Worm (Caenorhabditis elegans) whole organism, L4 larva: ENCODE results near the gene npl-4.2.

Source experiments
- F10B5.3 ChIP-seq: sonication (generic microtip); optimal IDR thresholded peaks from 2 replicates; lab custom pipeline; 2016; ENCODE audit warnings: mild to moderate bottlenecking, missing genetic modification characterization, missing compliant biosample characterization
- F49E8.2 ChIP-seq: sonication (generic microtip); optimal IDR thresholded peaks from 2 replicates; lab custom pipeline; 2016; ENCODE audit warnings: missing compliant biosample characterization, mild to moderate bottlenecking, missing genetic modification characterization, borderline replicate concordance
- T26A8.4 ChIP-seq: fragments of 200-800 bp; sonication (Bioruptor generic); IDR thresholded peaks from 2 replicates; pipeline ENCODE4 v1.3.6; 2022; ENCODE audit warnings: missing genetic modification characterization, missing compliant biosample characterization
- Y48G9A.11 ChIP-seq: fragments of 200-800 bp; sonication (Bioruptor generic); IDR thresholded peaks from 2 replicates; pipeline ENCODE4 v1.3.6; 2022; ENCODE audit warnings: missing genetic modification reagents, missing genetic modification characterization, missing compliant biosample characterization
- ceh-28 ChIP-seq: fragments of 150-350 bp; optimal IDR thresholded peaks from 2 replicates; lab custom pipeline; 2014; ENCODE audit warnings: missing biosample characterization, missing genetic modification reagents, missing genetic modification characterization
- ceh-32 ChIP-seq: sonication (generic microtip); optimal IDR thresholded peaks from 2 replicates; lab custom pipeline; 2016; ENCODE audit warnings: mild to moderate bottlenecking, missing genetic modification characterization, missing compliant biosample characterization; ENCODE audit not compliant: poor library complexity
- ceh-62 ChIP-seq: sonication (generic microtip); optimal IDR thresholded peaks from 2 replicates; lab custom pipeline; 2017; ENCODE audit warnings: missing biosample characterization, missing genetic modification characterization
- ceh-82 ChIP-seq: sonication (generic microtip); optimal IDR thresholded peaks from 2 replicates; lab custom pipeline; 2017; ENCODE audit warnings: missing biosample characterization, missing genetic modification characterization
- ces-1 ChIP-seq: fragments of 150-350 bp; sonication (generic microtip); optimal IDR thresholded peaks from 4 replicates; lab custom pipeline; 2014; ENCODE audit warnings: missing biosample characterization, missing genetic modification reagents, missing genetic modification characterization
- daf-12 ChIP-seq: fragments of 150-350 bp; optimal IDR thresholded peaks from 2 replicates; lab custom pipeline; 2014; ENCODE audit warnings: missing biosample characterization, missing genetic modification reagents, missing genetic modification characterization
- daf-8 ChIP-seq: fragments of 200-800 bp; sonication (Bioruptor generic); IDR thresholded peaks from 2 replicates; pipeline ENCODE4 v1.3.6; 2022; ENCODE audit warnings: missing genetic modification characterization, missing compliant biosample characterization
- dmd-8 ChIP-seq: fragments of 200-800 bp; sonication (Bioruptor generic); IDR thresholded peaks from 2 replicates; pipeline ENCODE4 v1.3.6; 2022; ENCODE audit warnings: missing genetic modification characterization, missing compliant biosample characterization
- dmd-9 ChIP-seq: fragments of 200-800 bp; sonication (Bioruptor generic); IDR thresholded peaks from 2 replicates; pipeline ENCODE4 v1.3.6; 2022; ENCODE audit warnings: missing genetic modification reagents, missing genetic modification characterization, missing compliant biosample characterization
- egl-43 ChIP-seq: fragments of 200-800 bp; sonication (Bioruptor generic); IDR thresholded peaks from 2 replicates; pipeline ENCODE4 v1.3.6; 2022; ENCODE audit warnings: missing genetic modification reagents, missing genetic modification characterization, missing compliant biosample characterization
- fkh-10 ChIP-seq: fragments of 150-350 bp; optimal IDR thresholded peaks from 2 replicates; lab custom pipeline; 2014; ENCODE audit warnings: missing biosample characterization, missing genetic modification reagents, missing genetic modification characterization
- hlh-11 ChIP-seq: fragments of 200-800 bp; sonication (Bioruptor generic); optimal IDR thresholded peaks from 2 replicates; lab custom pipeline; 2018; ENCODE audit warnings: mild to moderate bottlenecking, missing genetic modification characterization, missing compliant biosample characterization
- hmg-1.1 ChIP-seq: fragments of 200-800 bp; sonication (Bioruptor generic); IDR thresholded peaks from 2 replicates; pipeline ENCODE4 v1.3.6; 2022; ENCODE audit warnings: missing genetic modification reagents, missing genetic modification characterization, missing compliant biosample characterization
- jun-1 ChIP-seq: fragments of 150-350 bp; optimal IDR thresholded peaks from 2 replicates; lab custom pipeline; 2014; ENCODE audit warnings: missing biosample characterization, missing genetic modification reagents, missing genetic modification characterization
- lim-7 ChIP-seq: fragments of 200-800 bp; sonication (Bioruptor generic); IDR thresholded peaks from 2 replicates; pipeline ENCODE4 v1.3.6; 2022; ENCODE audit warnings: missing genetic modification characterization, missing compliant biosample characterization
- lin-15B ChIP-seq: fragments of 150-350 bp; sonication (generic microtip); optimal IDR thresholded peaks from 3 replicates; lab custom pipeline; 2014; ENCODE audit warnings: missing biosample characterization, missing genetic modification characterization
- lin-29 ChIP-seq: fragments of 200-800 bp; sonication (Bioruptor generic); IDR thresholded peaks from 2 replicates; pipeline ENCODE4 v1.3.6; 2022; ENCODE audit warnings: missing genetic modification reagents, missing genetic modification characterization, missing compliant biosample characterization
- lsy-2 ChIP-seq, 2 experiments: fragments of 150-350 bp in 1 of 2; sonication (generic microtip) in 1 of 2; optimal IDR thresholded peaks; 2 replicates each; lab custom pipeline; 2014 to 2017; ENCODE audit warnings: missing biosample characterization in 2 of 2, missing genetic modification characterization in 2 of 2
- madf-9 ChIP-seq: fragments of 200-800 bp; sonication (Bioruptor generic); conservative IDR thresholded peaks from 2 replicates; pipeline ENCODE4 v1.3.6; 2022; ENCODE audit warnings: missing genetic modification reagents, missing genetic modification characterization, missing compliant biosample characterization
- mdt-29 ChIP-seq: fragments of 200-800 bp; sonication (Bioruptor generic); IDR thresholded peaks from 2 replicates; pipeline ENCODE4 v1.3.6; 2022; ENCODE audit warnings: missing genetic modification reagents, missing genetic modification characterization, missing compliant biosample characterization
- mep-1 ChIP-seq: fragments of 150-350 bp; sonication (generic microtip); optimal IDR thresholded peaks from 3 replicates; lab custom pipeline; 2014; ENCODE audit warnings: missing biosample characterization, missing genetic modification characterization
- mxl-2 ChIP-seq: fragments of 200-800 bp; sonication (Bioruptor generic); conservative IDR thresholded peaks from 2 replicates; pipeline ENCODE4 v1.3.6; 2022; ENCODE audit warnings: missing genetic modification reagents, missing genetic modification characterization, missing compliant biosample characterization
- mxl-3 ChIP-seq: fragments of 200-800 bp; sonication (Bioruptor generic); optimal IDR thresholded peaks from 2 replicates; lab custom pipeline; 2018; ENCODE audit warnings: mild to moderate bottlenecking, missing genetic modification characterization, missing compliant biosample characterization
- nhr-10 ChIP-seq: fragments of 150-350 bp; optimal IDR thresholded peaks from 2 replicates; lab custom pipeline; 2014; ENCODE audit warnings: missing biosample characterization, missing genetic modification characterization
- nhr-102 ChIP-seq: sonication (generic microtip); optimal IDR thresholded peaks from 2 replicates; lab custom pipeline; 2016; ENCODE audit warnings: mild to moderate bottlenecking, missing genetic modification characterization, moderate library complexity, missing compliant biosample characterization
- nhr-48 ChIP-seq: sonication (generic microtip); optimal IDR thresholded peaks from 2 replicates; lab custom pipeline; 2016; ENCODE audit warnings: mild to moderate bottlenecking, missing genetic modification characterization, missing compliant biosample characterization
- nhr-76 ChIP-seq: fragments of 150-350 bp; optimal IDR thresholded peaks from 2 replicates; lab custom pipeline; 2014; ENCODE audit warnings: missing biosample characterization, missing genetic modification characterization
- saeg-2 ChIP-seq: fragments of 200-800 bp; sonication (Bioruptor generic); IDR thresholded peaks from 2 replicates; pipeline ENCODE4 v1.3.6; 2022; ENCODE audit warnings: missing genetic modification reagents, missing genetic modification characterization, missing compliant biosample characterization
- sdz-12 ChIP-seq: fragments of 200-800 bp; sonication (Bioruptor generic); optimal IDR thresholded peaks from 2 replicates; lab custom pipeline; 2018; ENCODE audit warnings: mild to moderate bottlenecking, missing genetic modification characterization, missing compliant biosample characterization
- set-16 ChIP-seq: fragments of 200-800 bp; sonication (Bioruptor generic); IDR thresholded peaks from 2 replicates; pipeline ENCODE4 v1.3.6; 2022; ENCODE audit warnings: missing genetic modification reagents, missing genetic modification characterization, missing compliant biosample characterization
- tra-1 ChIP-seq: fragments of 200-800 bp; sonication (Bioruptor generic); IDR thresholded peaks from 2 replicates; pipeline ENCODE4 v1.3.6; 2022; ENCODE audit warnings: missing genetic modification reagents, missing genetic modification characterization, missing compliant biosample characterization
- zfp-3 ChIP-seq: fragments of 200-800 bp; sonication (Bioruptor generic); conservative IDR thresholded peaks from 2 replicates; pipeline ENCODE4 v1.3.6; 2022; ENCODE audit warnings: missing genetic modification reagents, missing genetic modification characterization, missing compliant biosample characterization
- zip-11 ChIP-seq: fragments of 200-800 bp; sonication (Bioruptor generic); IDR thresholded peaks from 2 replicates; pipeline ENCODE4 v1.3.6; 2022; ENCODE audit warnings: missing genetic modification characterization, missing compliant biosample characterization

npl-4.2 gene

DNA sequence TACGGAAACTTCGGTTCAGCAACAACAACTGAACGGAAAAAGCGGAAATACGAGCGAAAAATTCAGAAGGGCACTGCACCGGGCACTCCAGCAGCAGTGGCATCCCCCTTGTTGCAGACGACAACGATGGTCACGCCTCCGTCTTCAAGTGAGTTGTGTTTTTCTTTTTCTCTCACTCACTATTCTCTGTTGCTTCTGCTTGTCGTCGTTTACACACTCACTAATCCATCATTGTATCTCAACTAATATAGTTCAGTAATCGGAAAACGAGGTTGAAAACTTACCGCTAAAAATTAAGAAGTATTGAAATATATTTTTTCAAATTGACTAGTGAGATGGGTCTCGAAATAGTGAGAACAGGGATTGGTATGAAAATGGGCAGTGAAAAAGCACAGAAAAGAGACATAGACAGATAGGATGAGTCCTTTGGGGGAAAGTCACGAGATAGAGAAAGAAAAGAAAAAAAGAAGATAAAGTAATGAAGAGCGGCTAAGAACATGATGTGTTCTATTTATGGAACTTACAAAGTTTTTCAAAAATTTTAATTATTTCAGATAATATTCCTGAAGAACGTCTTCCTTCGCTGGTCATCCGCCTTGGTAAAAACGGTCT is 40.6 kb downstream of the npl-4.2 start (continued):
- TF ChIP-seq ces-1 (GFP tag; lab: Kevin White, UChicago) (no peak), ceh-32 (no peak), dmd-9 (GFP tag; lab: Robert Waterston, UW) (no peak), lin-15B (no peak), tra-1 (GFP tag; lab: Robert Waterston, UW) (no peak), F49E8.2 (tag; lab: Kevin White, UChicago) (no peak), nhr-76 (no peak), daf-12 (tag; lab: Kevin White, UChicago) (no peak), Y48G9A.11 (GFP tag; lab: Robert Waterston, UW) (0 out of 2 replicates have a peak, but pooled peaks have one; percentile 37), egl-43 (no peak), hlh-11 (tag; lab: Kevin White, UChicago) (no peak), ceh-82 (tag; lab: Kevin White, UChicago) (no peak), sdz-12 (GFP tag; lab: Kevin White, UChicago) (peak; percentile 5), lsy-2 (tag; optimal IDR thresholded peaks at IDR 0.05; lab: Kevin White, UChicago) (peak in 1 of 2 experiments; percentile 50), hmg-1.1 (GFP tag; lab: Robert Waterston, UW) (no peak), daf-8 (GFP tag; lab: Robert Waterston, UW) (no peak), mxl-3 (GFP tag; lab: Kevin White, UChicago) (no peak), fkh-10 (GFP tag; lab: Kevin White, UChicago) (no peak), mdt-29 (GFP tag; lab: Robert Waterston, UW) (no peak), F10B5.3 (tag; lab: Kevin White, UChicago) (no peak), saeg-2 (GFP tag; lab: Robert Waterston, UW) (no peak), T26A8.4 (GFP tag; lab: Robert Waterston, UW) (no peak), lin-29 (GFP tag; lab: Robert Waterston, UW) (no peak), nhr-102 (tag; lab: Kevin White, UChicago) (no peak), lim-7 (GFP tag; lab: Robert Waterston, UW) (no peak), set-16 (GFP tag; lab: Robert Waterston, UW) (no peak), zip-11 (GFP tag; lab: Robert Waterston, UW) (no peak)

DNA sequence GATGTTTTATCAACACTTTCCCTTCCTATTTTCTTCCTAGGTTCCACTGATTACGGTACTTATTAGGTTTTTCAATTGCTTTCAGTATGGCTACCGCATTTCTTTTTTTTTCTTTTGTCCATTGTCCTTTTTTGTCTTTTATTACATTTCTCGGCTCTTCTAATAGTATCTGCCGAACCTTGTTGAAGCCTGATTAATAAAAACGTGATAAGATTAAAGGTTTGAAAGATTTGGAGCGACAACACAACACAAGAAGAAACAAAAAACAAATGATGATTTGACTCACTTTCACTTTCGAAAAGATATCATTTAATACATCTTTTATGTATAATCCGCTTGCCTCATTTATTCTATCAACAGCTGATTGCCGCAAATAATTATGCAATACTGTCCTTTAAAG is 42.3 kb downstream of the npl-4.2 start, which contains the start of gene C25H3.15:
TSS of gene C25H3.15 (plus strand) at position 301 of the 400 bp plus-strand sequence.
- TF ChIP-seq mdt-29 (GFP tag; lab: Robert Waterston, UW) (no peak), Y48G9A.11 (GFP tag; lab: Robert Waterston, UW) (no peak), mxl-2 (GFP tag; lab: Robert Waterston, UW) (no peak)
- TF ChIP-seq, all 104 proteins: peak for 0

DNA sequence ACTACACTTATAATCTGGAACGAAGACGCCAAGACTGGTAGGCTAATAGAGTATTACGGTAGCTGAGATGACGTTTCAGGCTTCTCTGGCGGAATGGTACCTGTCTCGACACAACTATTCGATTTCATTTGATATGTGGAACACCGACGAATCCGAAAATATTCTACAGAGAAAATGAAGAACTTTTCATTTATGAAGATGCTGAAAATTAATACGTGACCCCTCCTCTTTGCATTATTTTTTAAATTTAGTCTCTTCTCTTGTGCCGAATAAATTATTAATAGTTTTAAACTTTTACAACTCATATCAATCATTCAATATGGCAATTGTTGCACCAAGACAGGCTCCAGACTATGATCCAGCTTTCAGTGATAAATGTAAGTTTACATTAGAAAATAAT is 43.3 kb downstream of the npl-4.2 start, which contains the start of gene C25H3.16:
TSS of gene C25H3.16 (plus strand) at position 301 of the 400 bp plus-strand sequence.
- TF ChIP-seq lsy-2 (tag; optimal IDR thresholded peaks at IDR 0.05; lab: Kevin White, UChicago) (no peak), jun-1 (tag; lab: Kevin White, UChicago) (no peak), zfp-3 (no peak), mep-1 (tag; lab: Kevin White, UChicago) (no peak), nhr-48 (tag; lab: Kevin White, UChicago) (no peak), madf-9 (GFP tag; lab: Robert Waterston, UW) (no peak), nhr-10 (tag; lab: Kevin White, UChicago) (no peak), dmd-8 (GFP tag; lab: Robert Waterston, UW) (no peak), ceh-28 (tag; lab: Kevin White, UChicago) (no peak), ceh-62 (tag; lab: Kevin White, UChicago) (no peak), ces-1 (GFP tag; lab: Kevin White, UChicago) (no peak), daf-8 (GFP tag; lab: Robert Waterston, UW) (no peak), saeg-2 (GFP tag; lab: Robert Waterston, UW) (no peak)
